Worm (Caenorhabditis elegans) whole organism, L1 larva: ENCODE measurements around the gene arrd-23.

Experiments used
- F16B12.6 ChIP-seq: fragments of 150-350 bp; optimal IDR thresholded peaks from 2 replicates; lab custom pipeline; 2014; ENCODE audit warnings: missing biosample characterization, missing genetic modification characterization
- aly-2 ChIP-seq: fragments of 150-350 bp; optimal IDR thresholded peaks from 2 replicates; lab custom pipeline; 2014; ENCODE audit warnings: missing biosample characterization, missing genetic modification characterization
- ceh-63 ChIP-seq: fragments of 200-800 bp; sonication (Bioruptor generic); optimal IDR thresholded peaks from 2 replicates; lab custom pipeline; 2018; ENCODE audit warnings: mild to moderate bottlenecking, missing genetic modification characterization, missing compliant biosample characterization
- ces-1 ChIP-seq: fragments of 150-350 bp; optimal IDR thresholded peaks from 2 replicates; lab custom pipeline; 2014; ENCODE audit warnings: missing biosample characterization, missing genetic modification reagents, missing genetic modification characterization
- dpl-1 ChIP-seq, 3 experiments: fragments of 150-350 bp in 2 of 3; sonication (generic microtip) in 1 of 3; optimal IDR thresholded peaks; 2 replicates each; lab custom pipeline; 2014 to 2017; ENCODE audit warnings: missing biosample characterization in 3 of 3, missing genetic modification characterization in 3 of 3, missing genetic modification reagents in 3 of 3
- dsc-1 ChIP-seq: sonication (generic microtip); optimal IDR thresholded peaks from 2 replicates; lab custom pipeline; 2016; ENCODE audit warnings: mild to moderate bottlenecking, missing genetic modification characterization, missing compliant biosample characterization
- egl-13 ChIP-seq: sonication (generic microtip); optimal IDR thresholded peaks from 2 replicates; lab custom pipeline; 2016; ENCODE audit warnings: missing genotype, missing genetic modification reagents, missing genetic modification characterization, missing compliant biosample characterization
- egl-27 ChIP-seq, 2 experiments: fragments of 150-350 bp in 1 of 2; sonication (generic microtip); optimal IDR thresholded peaks; 3 replicates each; lab custom pipeline; 2017 to 2018; ENCODE audit warnings: missing biosample characterization in 2 of 2, missing genetic modification characterization in 2 of 2, missing genetic modification reagents in 2 of 2
- elt-2 ChIP-seq: sonication (generic microtip); optimal IDR thresholded peaks from 2 replicates; lab custom pipeline; 2016; ENCODE audit warnings: missing genetic modification characterization, mild to moderate bottlenecking, inconsistent platforms, missing compliant biosample characterization, missing genetic modification reagents
- elt-3 ChIP-seq, 6 experiments: fragments of 150-350 bp in 1 of 6; sonication (generic microtip); optimal IDR thresholded peaks; 2 replicates each; lab custom pipeline; 2017 to 2018; ENCODE audit warnings: missing biosample characterization in 6 of 6, missing genetic modification characterization in 6 of 6, inconsistent platforms in 1 of 6
- fkh-10 ChIP-seq: sonication (generic microtip); optimal IDR thresholded peaks from 2 replicates; lab custom pipeline; 2017; ENCODE audit warnings: missing biosample characterization, missing genetic modification reagents, missing genetic modification characterization
- fkh-8 ChIP-seq: sonication (generic microtip); optimal IDR thresholded peaks from 2 replicates; lab custom pipeline; 2016; ENCODE audit warnings: mild to moderate bottlenecking, missing genetic modification characterization, missing compliant biosample characterization
- fos-1 ChIP-seq: fragments of 150-350 bp; optimal IDR thresholded peaks from 2 replicates; lab custom pipeline; 2014; ENCODE audit warnings: missing biosample characterization, missing genetic modification characterization
- grh-1 ChIP-seq: fragments of 200-800 bp; sonication (Bioruptor generic); IDR thresholded peaks from 2 replicates; pipeline ENCODE4 v1.3.6; 2022; ENCODE audit warnings: missing genetic modification reagents, missing genetic modification characterization, missing compliant biosample characterization
- hlh-4 ChIP-seq: sonication (generic microtip); optimal IDR thresholded peaks from 2 replicates; lab custom pipeline; 2016; ENCODE audit warnings: mild to moderate bottlenecking, missing genetic modification characterization, missing compliant biosample characterization
- jun-1 ChIP-seq: fragments of 150-350 bp; optimal IDR thresholded peaks from 2 replicates; lab custom pipeline; 2014; ENCODE audit warnings: missing biosample characterization, missing genetic modification reagents, missing genetic modification characterization
- lin-14 ChIP-seq: fragments of 200-800 bp; sonication (Bioruptor generic); optimal IDR thresholded peaks from 2 replicates; lab custom pipeline; 2018; ENCODE audit warnings: mild to moderate bottlenecking, missing genetic modification characterization, moderate library complexity, missing compliant biosample characterization
- mdl-1 ChIP-seq, 2 experiments: fragments of 150-350 bp; optimal IDR thresholded peaks; 2 replicates each; lab custom pipeline; 2014 to 2017; ENCODE audit warnings: missing biosample characterization in 2 of 2, missing genetic modification characterization in 2 of 2, inconsistent platforms in 1 of 2
- mef-2 ChIP-seq: fragments of 150-350 bp; optimal IDR thresholded peaks from 2 replicates; lab custom pipeline; 2014; ENCODE audit warnings: missing biosample characterization, missing genetic modification characterization
- nhr-12 ChIP-seq: sonication (generic microtip); optimal IDR thresholded peaks from 2 replicates; lab custom pipeline; 2017; ENCODE audit warnings: missing biosample characterization, missing genetic modification characterization
- nhr-20 ChIP-seq: sonication (generic microtip); optimal IDR thresholded peaks from 2 replicates; lab custom pipeline; 2016; ENCODE audit warnings: mild to moderate bottlenecking, missing genetic modification characterization, missing compliant biosample characterization
- nhr-28 ChIP-seq: fragments of 150-350 bp; optimal IDR thresholded peaks from 2 replicates; lab custom pipeline; 2014; ENCODE audit warnings: missing biosample characterization, missing genetic modification characterization
- nhr-71 ChIP-seq: sonication (generic microtip); optimal IDR thresholded peaks from 2 replicates; lab custom pipeline; 2016; ENCODE audit warnings: mild to moderate bottlenecking, missing genetic modification characterization, moderate library complexity, missing compliant biosample characterization
- nhr-76 ChIP-seq: sonication (generic microtip); optimal IDR thresholded peaks from 2 replicates; lab custom pipeline; 2017; ENCODE audit warnings: missing biosample characterization, missing genetic modification characterization
- nhr-77 ChIP-seq: fragments of 150-350 bp; optimal IDR thresholded peaks from 2 replicates; lab custom pipeline; 2014; ENCODE audit warnings: missing biosample characterization, missing genetic modification characterization
- nhr-85 ChIP-seq: sonication (generic microtip); peaks from one replicate; lab custom pipeline; 2016; ENCODE audit warnings: missing genetic modification characterization, inconsistent platforms, missing compliant biosample characterization
- pqm-1 ChIP-seq: sonication (generic microtip); optimal IDR thresholded peaks from 3 replicates; lab custom pipeline; 2017; ENCODE audit warnings: missing biosample characterization, missing genetic modification characterization
- rnt-1 ChIP-seq: sonication (generic microtip); optimal IDR thresholded peaks from 2 replicates; lab custom pipeline; 2016; ENCODE audit warnings: mild to moderate bottlenecking, missing genetic modification characterization, moderate library complexity, missing compliant biosample characterization
- skn-1 ChIP-seq: fragments of 150-350 bp; optimal IDR thresholded peaks from 2 replicates; lab custom pipeline; 2014; ENCODE audit warnings: missing biosample characterization, missing genetic modification characterization
- snu-23 ChIP-seq: sonication (generic microtip); optimal IDR thresholded peaks from 2 replicates; lab custom pipeline; 2016; ENCODE audit warnings: missing genetic modification characterization, missing compliant biosample characterization
- sox-4 ChIP-seq: sonication (generic microtip); optimal IDR thresholded peaks from 2 replicates; lab custom pipeline; 2016; ENCODE audit warnings: missing genetic modification characterization, missing compliant biosample characterization
- sup-37 ChIP-seq: fragments of 200-800 bp; sonication (Bioruptor generic); optimal IDR thresholded peaks from 2 replicates; lab custom pipeline; 2018; ENCODE audit warnings: mild to moderate bottlenecking, missing genetic modification characterization, missing compliant biosample characterization
- swsn-7 ChIP-seq: sonication (generic microtip); optimal IDR thresholded peaks from 2 replicates; lab custom pipeline; 2016; ENCODE audit warnings: missing genetic modification characterization, missing compliant biosample characterization
- unc-130 ChIP-seq: fragments of 150-350 bp; optimal IDR thresholded peaks from 2 replicates; lab custom pipeline; 2017; ENCODE audit warnings: missing biosample characterization, missing genetic modification characterization, inconsistent platforms
- unc-62 ChIP-seq: fragments of 150-350 bp; optimal IDR thresholded peaks from 2 replicates; lab custom pipeline; 2014; ENCODE audit warnings: missing biosample characterization, missing genetic modification reagents, missing genetic modification characterization
- ztf-4 ChIP-seq: fragments of 150-350 bp; optimal IDR thresholded peaks from 2 replicates; lab custom pipeline; 2014; ENCODE audit warnings: missing biosample characterization, missing genetic modification characterization

arrd-23 gene

DNA sequence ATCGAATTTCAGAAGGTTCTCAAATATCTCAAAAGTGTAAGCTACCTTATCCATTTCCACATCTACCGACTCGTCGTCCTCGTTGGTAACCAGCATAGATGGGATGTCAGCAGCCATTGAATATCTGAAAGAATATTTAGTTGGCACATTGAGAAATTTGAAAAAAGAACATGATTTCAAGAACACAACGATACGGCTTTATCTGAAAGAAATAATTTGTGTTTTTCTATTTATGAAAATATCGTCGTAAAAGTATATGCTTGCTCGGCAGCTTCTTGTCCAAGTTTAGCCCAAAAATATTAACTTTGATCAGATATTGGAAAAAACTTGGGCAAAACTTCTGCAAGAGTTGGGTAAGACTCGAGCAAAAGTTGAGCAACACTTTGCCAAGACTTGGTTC is 14.9 kb downstream of the arrd-23 start, which contains the start of gene T07F12.4:
TSS of gene T07F12.4 (minus strand) at position 130 of the 400 bp plus-strand sequence.
- no peak for TF ChIP-seq dsc-1
- no peak for TF ChIP-seq grh-1
- TF ChIP-seq nhr-76: no peak
- TF ChIP-seq jun-1 (tag; lab: Kevin White, UChicago): no peak
- TF ChIP-seq unc-130: no peak
- no peak for TF ChIP-seq nhr-20 (tag; lab: Kevin White, UChicago)
- no peak for TF ChIP-seq nhr-12 (tag; lab: Kevin White, UChicago)
- TF ChIP-seq nhr-71 (tag; lab: Kevin White, UChicago): no peak

DNA sequence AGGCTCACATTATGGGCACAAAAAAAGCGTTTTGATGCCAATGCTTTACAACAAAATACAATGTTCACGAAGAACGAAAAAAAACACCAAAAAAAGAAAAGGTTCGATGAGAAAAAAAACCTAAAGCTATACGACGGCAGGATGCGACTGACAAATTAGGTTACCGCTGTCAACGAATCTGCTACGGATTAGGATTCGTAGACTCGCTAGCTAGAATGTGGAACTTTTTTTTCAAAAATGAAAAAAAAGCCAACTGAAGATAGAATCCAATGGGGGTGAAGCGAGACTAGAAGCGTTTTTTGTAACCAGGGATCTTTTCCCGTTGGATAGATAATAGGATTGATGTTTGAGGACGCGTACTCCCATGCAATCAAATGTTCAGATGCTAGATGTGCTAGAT is 16.2 kb downstream of the arrd-23 start:
- TF ChIP-seq swsn-7 (tag; lab: Kevin White, UChicago) (no peak), F16B12.6 (no peak), fkh-10 (peak; percentile 73), lin-14 (GFP tag; lab: Kevin White, UChicago) (peak; percentile 30), aly-2 (no peak), pqm-1 (tag; lab: Kevin White, UChicago) (no peak), ces-1 (GFP tag; lab: Kevin White, UChicago) (peak; percentile 7), nhr-85 (tag; lab: Kevin White, UChicago) (no peak)
- TF ChIP-seq, all 84 proteins: peak for 3

- peak; percentile 25 for TF ChIP-seq nhr-71 (tag; lab: Kevin White, UChicago)
- TF ChIP-seq egl-27 (tag; optimal IDR thresholded peaks at IDR 0.05; lab: Kevin White, UChicago): no peak
- peak; percentile 61 for TF ChIP-seq fkh-8 (tag; lab: Kevin White, UChicago)
- no peak for TF ChIP-seq nhr-28 (tag; lab: Kevin White, UChicago)
- TF ChIP-seq egl-13 (tag; lab: Kevin White, UChicago): no peak
- no peak for TF ChIP-seq skn-1 (tag; lab: Kevin White, UChicago)
- TF ChIP-seq hlh-4: peak; percentile 74
Measured at ce11 chrX:4902376-4902775, 16.6 kb downstream of the arrd-23 start.

DNA sequence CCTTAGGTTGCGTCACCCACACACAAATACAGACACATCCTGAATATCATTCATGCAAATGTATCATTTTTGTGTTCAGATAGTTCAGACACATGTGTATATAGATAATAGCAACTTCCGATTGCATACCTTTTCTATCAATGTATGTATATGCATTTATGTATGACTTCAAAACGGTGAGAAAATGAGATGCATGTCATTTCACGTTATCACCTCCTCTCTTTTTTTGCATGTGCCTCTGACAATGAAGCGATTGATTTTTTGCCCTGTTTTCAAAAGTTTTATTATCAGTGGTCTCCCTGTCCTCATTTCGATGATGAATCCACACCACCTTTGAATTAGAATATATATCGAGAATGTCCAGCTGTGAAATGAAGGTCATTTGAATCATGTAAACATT is 20.1 kb downstream of the arrd-23 start, which contains the start of gene K05B2.2:
TSS of gene K05B2.2 (plus strand) at position 278 of the 400 bp plus-strand sequence.
- TF ChIP-seq nhr-20 (tag; lab: Kevin White, UChicago) (no peak), jun-1 (tag; lab: Kevin White, UChicago) (no peak), ces-1 (GFP tag; lab: Kevin White, UChicago) (no peak), nhr-28 (tag; lab: Kevin White, UChicago) (no peak), snu-23 (GFP tag; lab: Kevin White, UChicago) (no peak), lin-14 (GFP tag; lab: Kevin White, UChicago) (peak; percentile 12), nhr-85 (tag; lab: Kevin White, UChicago) (peak; percentile 70), fos-1 (no peak), sox-4 (tag; lab: Kevin White, UChicago) (no peak), mdl-1 (tag; optimal IDR thresholded peaks at IDR 0.05; lab: Kevin White, UChicago) (no peak), grh-1 (no peak), rnt-1 (tag; lab: Kevin White, UChicago) (no peak), mef-2 (tag; lab: Kevin White, UChicago) (no peak), ceh-63 (GFP tag; lab: Kevin White, UChicago) (no peak), ztf-4 (tag; lab: Kevin White, UChicago) (no peak), sup-37 (GFP tag; lab: Kevin White, UChicago) (no peak), elt-2 (tag; lab: Kevin White, UChicago) (peak; percentile 68), unc-62 (no peak)

- peak; percentile 3 for TF ChIP-seq elt-2 (tag; lab: Kevin White, UChicago)
- TF ChIP-seq grh-1: no peak
- TF ChIP-seq dpl-1 (GFP tag; optimal IDR thresholded peaks at IDR 0.05; lab: Kevin White, UChicago): no peak
- TF ChIP-seq dsc-1: no peak
- peak; percentile 61 for TF ChIP-seq nhr-85 (tag; lab: Kevin White, UChicago)
- TF ChIP-seq elt-3 (tag; optimal IDR thresholded peaks at IDR 0.05; lab: Kevin White, UChicago): peak in 1 of 6 experiments; percentile 51
- TF ChIP-seq nhr-77 (tag; lab: Kevin White, UChicago): no peak
Measured at ce11 chrX:4911287-4911876, 25.6 kb downstream of the arrd-23 start.
